Fruit fly (Drosophila melanogaster) whole organism, embryonic: ENCODE data around the gene Swip-1.

Experiments
- Ada2b ChIP-seq: fragments of 200-800 bp; sonication (Bioruptor generic); IDR thresholded peaks from 2 replicates; pipeline ENCODE4 v1.3.6; 2022; ENCODE audit warnings: missing biosample characterization, missing genetic modification characterization
- Bgb ChIP-seq: fragments of 200-800 bp; sonication (Bioruptor generic); IDR thresholded peaks from 2 replicates; pipeline ENCODE4 v1.3.6; 2022; ENCODE audit warnings: missing biosample characterization, missing genetic modification characterization; ENCODE audit not compliant: partially characterized antibody
- CG10267 ChIP-seq: fragments of 200-800 bp; sonication (Bioruptor generic); optimal IDR thresholded peaks from 2 replicates; lab custom pipeline; 2018; ENCODE audit warnings: missing biosample characterization, mild to moderate bottlenecking, missing genetic modification characterization, moderate library complexity
- CG11398 ChIP-seq: fragments of 200-800 bp; sonication (Bioruptor generic); optimal IDR thresholded peaks from 2 replicates; lab custom pipeline; 2016; ENCODE audit warnings: missing biosample characterization, missing genetic modification characterization
- CG11504 ChIP-seq: fragments of 200-800 bp; sonication (Bioruptor generic); optimal IDR thresholded peaks from 3 replicates; lab custom pipeline; 2019; ENCODE audit warnings: missing biosample characterization, mild to moderate bottlenecking, missing genetic modification characterization, moderate library complexity
- CG12071 ChIP-seq: fragments of 200-800 bp; sonication (Bioruptor generic); optimal IDR thresholded peaks from 3 replicates; lab custom pipeline; 2018; ENCODE audit warnings: missing biosample characterization, mild to moderate bottlenecking, missing genetic modification characterization
- CG12391 ChIP-seq: fragments of 200-800 bp; sonication (Bioruptor generic); optimal IDR thresholded peaks from 3 replicates; lab custom pipeline; 2018; ENCODE audit warnings: missing biosample characterization, mild to moderate bottlenecking, missing genetic modification characterization, moderate library complexity
- CG14710 ChIP-seq: fragments of 200-800 bp; sonication (Bioruptor generic); optimal IDR thresholded peaks from 3 replicates; lab custom pipeline; 2019; ENCODE audit warnings: missing biosample characterization, mild to moderate bottlenecking, missing genetic modification characterization, moderate library complexity
- CG14860 ChIP-seq: fragments of 200-800 bp; sonication (Bioruptor generic); IDR thresholded peaks from 3 replicates; pipeline ENCODE4 v1.3.6; 2022; ENCODE audit warnings: missing biosample characterization, missing genetic modification characterization; ENCODE audit not compliant: partially characterized antibody
- CG15696 ChIP-seq: fragments of 200-800 bp; sonication (Bioruptor generic); optimal IDR thresholded peaks from 2 replicates; lab custom pipeline; 2019; ENCODE audit warnings: missing biosample characterization, mild to moderate bottlenecking, missing genetic modification characterization, moderate library complexity
- CG2116 ChIP-seq: fragments of 200-800 bp; sonication (Bioruptor generic); optimal IDR thresholded peaks from 3 replicates; lab custom pipeline; 2018; ENCODE audit warnings: missing biosample characterization, mild to moderate bottlenecking, missing genetic modification characterization
- CG2129 ChIP-seq: fragments of 200-800 bp; sonication (Bioruptor generic); IDR thresholded peaks from 2 replicates; pipeline ENCODE4 v1.3.6; 2022; ENCODE audit warnings: missing biosample characterization, missing genetic modification characterization; ENCODE audit not compliant: partially characterized antibody
- CG2678 ChIP-seq: fragments of 200-800 bp; sonication (Bioruptor generic); optimal IDR thresholded peaks from 3 replicates; lab custom pipeline; 2019; ENCODE audit warnings: missing biosample characterization, mild to moderate bottlenecking, missing genetic modification characterization, moderate library complexity
- CG30020 ChIP-seq: fragments of 200-800 bp; optimal IDR thresholded peaks from 2 replicates; lab custom pipeline; 2019; ENCODE audit warnings: missing biosample characterization, mild to moderate bottlenecking, missing genetic modification characterization, moderate library complexity
- CG30403 ChIP-seq: fragments of 200-800 bp; sonication (Bioruptor generic); optimal IDR thresholded peaks from 3 replicates; lab custom pipeline; 2016; ENCODE audit warnings: missing biosample characterization, missing genetic modification characterization
- CG34224 ChIP-seq: fragments of 200-800 bp; sonication (Bioruptor generic); IDR thresholded peaks from 3 replicates; pipeline ENCODE4 v1.3.6; 2022; ENCODE audit warnings: missing biosample characterization, missing genetic modification characterization; ENCODE audit not compliant: partially characterized antibody
- CG42726 ChIP-seq: fragments of 200-800 bp; sonication (Bioruptor generic); IDR thresholded peaks from 2 replicates; pipeline ENCODE4 v1.3.6; 2022; ENCODE audit warnings: missing biosample characterization, missing genetic modification characterization; ENCODE audit not compliant: partially characterized antibody
- CG4282 ChIP-seq: fragments of 200-800 bp; sonication (Bioruptor generic); optimal IDR thresholded peaks from 2 replicates; lab custom pipeline; 2016; ENCODE audit warnings: missing biosample characterization, missing genetic modification characterization
- CG4424 ChIP-seq: fragments of 200-800 bp; sonication (Bioruptor generic); optimal IDR thresholded peaks from 3 replicates; lab custom pipeline; 2016; ENCODE audit warnings: missing biosample characterization, missing genetic modification characterization
- CG4707 ChIP-seq: fragments of 200-800 bp; sonication (Bioruptor generic); optimal IDR thresholded peaks from 2 replicates; lab custom pipeline; 2018; ENCODE audit warnings: missing biosample characterization, mild to moderate bottlenecking, missing genetic modification characterization, moderate library complexity
- CG6791 ChIP-seq: fragments of 200-800 bp; sonication (Bioruptor generic); IDR thresholded peaks from 3 replicates; pipeline ENCODE4 v1.3.6; 2022; ENCODE audit warnings: missing biosample characterization, missing genetic modification characterization; ENCODE audit not compliant: partially characterized antibody
- CG7556 ChIP-seq: fragments of 200-800 bp; sonication (Bioruptor generic); optimal IDR thresholded peaks from 2 replicates; lab custom pipeline; 2017; ENCODE audit warnings: missing biosample characterization, mild to moderate bottlenecking, missing genetic modification characterization
- CG8290 ChIP-seq, 3 experiments: fragments of 200-800 bp; sonication (Bioruptor generic); optimal IDR thresholded peaks; 2 replicates each; lab custom pipeline; 2016 to 2019; ENCODE audit warnings: missing biosample characterization in 3 of 3, missing genetic modification characterization in 3 of 3, mild to moderate bottlenecking in 2 of 3, moderate library complexity in 1 of 3
- CG9876 ChIP-seq: fragments of 200-800 bp; sonication (Bioruptor generic); optimal IDR thresholded peaks from 2 replicates; lab custom pipeline; 2016; ENCODE audit warnings: missing biosample characterization, missing genetic modification characterization
- Dbx ChIP-seq: fragments of 200-800 bp; sonication (Bioruptor generic); IDR thresholded peaks from 3 replicates; pipeline ENCODE4 v1.3.6; 2022; ENCODE audit warnings: missing biosample characterization, missing genetic modification characterization
- Doc3 ChIP-seq: fragments of 200-800 bp; sonication (Bioruptor generic); IDR thresholded peaks from 3 replicates; pipeline ENCODE4 v1.3.6; 2022; ENCODE audit warnings: missing biosample characterization, missing genetic modification characterization; ENCODE audit not compliant: partially characterized antibody
- Drgx ChIP-seq: fragments of 200-800 bp; sonication (Bioruptor generic); IDR thresholded peaks from 2 replicates; pipeline ENCODE4 v1.3.6; 2022; ENCODE audit warnings: missing biosample characterization, missing genetic modification characterization
- Hmr ChIP-seq: fragments of 200-800 bp; sonication (Bioruptor generic); optimal IDR thresholded peaks from 3 replicates; lab custom pipeline; 2017; ENCODE audit warnings: mild to moderate bottlenecking, missing biosample characterization, missing genetic modification reagents, missing genetic modification characterization
- Lhr ChIP-seq: fragments of 200-800 bp; sonication (Bioruptor generic); optimal IDR thresholded peaks from 3 replicates; lab custom pipeline; 2017; ENCODE audit warnings: mild to moderate bottlenecking, missing biosample characterization, missing genetic modification reagents, missing genetic modification characterization
- Med ChIP-seq: fragments of 200-800 bp; sonication (Bioruptor generic); peaks from one replicate; lab custom pipeline; 2016; ENCODE audit warnings: missing biosample characterization, missing genetic modification characterization, mild to moderate bottlenecking, inconsistent platforms, moderate library complexity
- NFAT ChIP-seq: fragments of 200-800 bp; sonication (Bioruptor generic); IDR thresholded peaks from 2 replicates; pipeline ENCODE4 v1.3.6; 2022; ENCODE audit warnings: missing biosample characterization, missing genetic modification characterization
- Scr ChIP-seq: fragments of 200-800 bp; sonication (Bioruptor generic); IDR thresholded peaks from 2 replicates; pipeline ENCODE4 v1.3.6; 2022; ENCODE audit warnings: missing biosample characterization, missing genetic modification characterization; ENCODE audit not compliant: partially characterized antibody
- Sin3A ChIP-seq: fragments of >200 bp; optimal IDR thresholded peaks from 2 replicates; lab custom pipeline; 2018
- Ssrp ChIP-seq: fragments of 200-800 bp; sonication (Bioruptor generic); optimal IDR thresholded peaks from 2 replicates; lab custom pipeline; 2018; ENCODE audit warnings: missing biosample characterization, mild to moderate bottlenecking, missing genetic modification characterization, moderate library complexity
- YL-1 ChIP-seq: fragments of 200-800 bp; sonication (Bioruptor generic); optimal IDR thresholded peaks from 3 replicates; lab custom pipeline; 2017; ENCODE audit warnings: missing biosample characterization, mild to moderate bottlenecking, missing genetic modification characterization
- bab2 ChIP-seq: fragments of 200-800 bp; sonication (Bioruptor generic); optimal IDR thresholded peaks from 2 replicates; lab custom pipeline; 2016; ENCODE audit warnings: missing biosample characterization, missing genetic modification characterization
- chinmo ChIP-seq: fragments of 200-800 bp; sonication (Bioruptor generic); IDR thresholded peaks from 4 replicates; pipeline ENCODE4 v1.3.6; 2022; ENCODE audit warnings: missing biosample characterization, missing genetic modification characterization; ENCODE audit not compliant: partially characterized antibody
- gcm2 ChIP-seq: fragments of 200-800 bp; sonication (Bioruptor generic); optimal IDR thresholded peaks from 2 replicates; lab custom pipeline; 2016; ENCODE audit warnings: missing biosample characterization, missing genetic modification characterization
- grau ChIP-seq: fragments of 200-800 bp; optimal IDR thresholded peaks from 3 replicates; lab custom pipeline; 2019; ENCODE audit warnings: missing biosample characterization, mild to moderate bottlenecking, missing genetic modification characterization, moderate library complexity
- gro ChIP-seq: fragments of 200-800 bp; sonication (Bioruptor generic); optimal IDR thresholded peaks from 2 replicates; lab custom pipeline; 2016; ENCODE audit warnings: missing biosample characterization, missing genetic modification characterization
- hb ChIP-seq: fragments of 200-800 bp; sonication (Bioruptor generic); IDR thresholded peaks from 3 replicates; pipeline ENCODE4 v1.3.6; 2022; ENCODE audit warnings: missing biosample characterization, missing genetic modification characterization; ENCODE audit not compliant: partially characterized antibody
- insv ChIP-seq, 2 experiments: fragments of 200-800 bp; sonication (Bioruptor generic); optimal IDR thresholded peaks; 3 replicates each; lab custom pipeline; 2016 to 2018; ENCODE audit warnings: missing biosample characterization in 2 of 2, missing genetic modification characterization in 2 of 2
- jumu ChIP-seq: fragments of 200-800 bp; sonication (Bioruptor generic); optimal IDR thresholded peaks from 3 replicates; lab custom pipeline; 2016; ENCODE audit warnings: missing biosample characterization, missing genetic modification characterization
- nau ChIP-seq: fragments of 200-800 bp; sonication (Bioruptor generic); optimal IDR thresholded peaks from 3 replicates; lab custom pipeline; 2017; ENCODE audit warnings: missing biosample characterization, mild to moderate bottlenecking, missing genetic modification characterization, missing genetic modification reagents
- phol ChIP-seq: fragments of 200-800 bp; sonication (Bioruptor generic); optimal IDR thresholded peaks from 3 replicates; lab custom pipeline; 2018; ENCODE audit warnings: missing biosample characterization, mild to moderate bottlenecking, missing genetic modification characterization, moderate library complexity
- pnt ChIP-seq: fragments of 200-800 bp; sonication (Bioruptor generic); optimal IDR thresholded peaks from 3 replicates; lab custom pipeline; 2016; ENCODE audit warnings: missing biosample characterization, missing genetic modification characterization
- rib ChIP-seq: fragments of 200-800 bp; sonication (Bioruptor generic); IDR thresholded peaks from 2 replicates; pipeline ENCODE4 v1.3.6; 2022; ENCODE audit warnings: missing biosample characterization, missing genetic modification characterization
- slbo ChIP-seq: fragments of 200-800 bp; sonication (Bioruptor generic); IDR thresholded peaks from 2 replicates; pipeline ENCODE4 v1.3.6; 2022; ENCODE audit warnings: missing biosample characterization, missing genetic modification characterization
- sug ChIP-seq: fragments of 200-800 bp; optimal IDR thresholded peaks from 2 replicates; lab custom pipeline; 2019; ENCODE audit warnings: missing biosample characterization, mild to moderate bottlenecking, missing genetic modification characterization, moderate library complexity

Swip-1 gene

DNA sequence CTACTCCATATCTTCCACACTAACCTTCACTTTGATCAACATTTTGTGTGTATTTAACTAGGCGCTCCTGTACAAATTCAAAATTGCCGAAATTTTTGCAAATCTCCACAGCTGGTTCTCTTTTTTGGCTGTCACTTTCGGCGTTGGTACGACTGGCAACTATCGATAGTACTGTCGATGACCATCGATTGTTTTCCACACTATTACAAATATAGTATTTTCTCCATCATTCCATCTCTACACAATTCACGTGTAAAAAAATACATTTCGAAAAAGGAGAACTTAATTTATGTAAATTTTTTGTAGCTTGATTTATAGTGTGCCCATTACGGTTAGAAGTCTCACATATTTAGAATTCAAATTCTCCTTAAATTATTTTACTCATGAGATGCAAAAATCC lies 35.4 kb downstream of the Swip-1 start, which contains the start of gene Nedd8 (continued):
- TF ChIP-seq CG4424 (no peak), bab2 (no peak), CG7556 (GFP tag; lab: Kevin White, UChicago) (no peak), CG42726 (peak; percentile 92), Ssrp (tag; lab: Kevin White, UChicago) (no peak), CG14710 (peak; percentile 30), hb (GFP tag; lab: Robert Waterston, UW) (peak; percentile 67; the same call in 2 of the 3 replicates), CG11504 (tag; lab: Kevin White, UChicago) (peak; percentile 12), CG6791 (peak; percentile 85), Lhr (GFP tag; lab: Kevin White, UChicago) (peak; percentile 53), Sin3A (lab: Kevin White, UChicago) (peak; percentile 11), CG12071 (GFP tag; lab: Kevin White, UChicago) (no peak), CG10267 (tag; lab: Kevin White, UChicago) (peak; percentile 71), CG30020 (tag; lab: Kevin White, UChicago) (peak; percentile 21), sug (peak; percentile 16), CG30403 (no peak), CG14860 (GFP tag; lab: Robert Waterston, UW) (peak; percentile 77), CG12391 (tag; lab: Kevin White, UChicago) (peak; percentile 38), grau (tag; lab: Kevin White, UChicago) (peak; percentile 24), jumu (GFP tag; lab: Kevin White, UChicago) (no peak), CG15696 (no peak), CG2116 (GFP tag; lab: Kevin White, UChicago) (peak; percentile 50), CG2678 (tag; lab: Kevin White, UChicago) (peak; percentile 1), Scr (GFP tag; lab: Robert Waterston, UW) (peak; percentile 86), CG9876 (GFP tag; lab: Kevin White, UChicago) (no peak), Med (peak; percentile 71), Bgb (GFP tag; lab: Robert Waterston, UW) (peak; percentile 94), CG2129 (GFP tag; lab: Robert Waterston, UW) (peak; percentile 74), gcm2 (GFP tag; lab: Kevin White, UChicago) (no peak), YL-1 (GFP tag; lab: Kevin White, UChicago) (peak; percentile 75), slbo (GFP tag; lab: Robert Waterston, UW) (peak; percentile 42; the same call in 1 of the 2 replicates), pnt (GFP tag; lab: Kevin White, UChicago) (no peak), insv (GFP tag; optimal IDR thresholded peaks at IDR 0.05; lab: Kevin White, UChicago) (no peak), CG8290 (GFP tag; optimal IDR thresholded peaks at IDR 0.05; lab: Kevin White, UChicago) (no peak), CG8290 (tag; optimal IDR thresholded peaks at IDR 0.05; lab: Kevin White, UChicago) (peak in 1 of 2 experiments; percentile 45), CG4282 (GFP tag; lab: Kevin White, UChicago) (no peak), Ada2b (no peak), CG11398 (GFP tag; lab: Kevin White, UChicago) (no peak), gro (peak; percentile 20), CG34224 (GFP tag; lab: Robert Waterston, UW) (peak; percentile 84), CG4707 (GFP tag; lab: Kevin White, UChicago) (no peak), Dbx (GFP tag; lab: Robert Waterston, UW) (0 out of 3 replicates have a peak, but pooled peaks have one; percentile 30), NFAT (GFP tag; lab: Robert Waterston, UW) (no peak), chinmo (GFP tag; lab: Robert Waterston, UW) (peak; percentile 86; the same call in 3 of the 4 replicates), Hmr (GFP tag; lab: Kevin White, UChicago) (peak; percentile 17), phol (peak; percentile 32), rib (GFP tag; lab: Robert Waterston, UW) (0 out of 2 replicates have a peak, but pooled peaks have one; percentile 28), Doc3 (GFP tag; lab: Robert Waterston, UW) (peak; percentile 80), Drgx (GFP tag; lab: Robert Waterston, UW) (no peak), nau (GFP tag; lab: Kevin White, UChicago) (no peak)
